Fruit fly (Drosophila melanogaster) S2 (cell line): Measurements from ENCODE around the gene Gem2.

Experiments
- CG8478 ChIP-seq: fragments of >200 bp; optimal IDR thresholded peaks from 2 replicates; lab custom pipeline; 2018
- CTCF ChIP-seq, 2 experiments: fragments of >200 bp; optimal IDR thresholded peaks; 2 replicates each; lab custom pipeline; 2018

- TF ChIP-seq CTCF (optimal IDR thresholded peaks at IDR 0.05; lab: Kevin White, UChicago) (no peak), CG8478 (lab: Kevin White, UChicago) (no peak)
Observed at dm6 chr3L:19138925-19139503, 38.9 kb upstream of the Gem2 start, which contains the start of gene CG14082.
